Worm (Caenorhabditis elegans) whole organism, midembryonic: Measurements from ENCODE around the gene Y54G11A.1.
"Not testable (repeated sequence)": the region's sequence is repeated elsewhere in the genome, so short reads cannot be mapped to it uniquely, and the experiment has no call there.

ENCODE experiments used
- T22C8.4 ChIP-seq: fragments of 200-800 bp; sonication (Bioruptor generic); IDR thresholded peaks from 2 replicates; pipeline ENCODE4 v1.3.6; 2022; ENCODE audit warnings: missing genetic modification characterization, missing compliant biosample characterization
- cog-1 ChIP-seq: sonication (generic microtip); optimal IDR thresholded peaks from 2 replicates; lab custom pipeline; 2016; ENCODE audit warnings: missing genetic modification characterization, missing compliant biosample characterization
- flt-1 ChIP-seq: fragments of 200-800 bp; sonication (Bioruptor generic); IDR thresholded peaks from 2 replicates; pipeline ENCODE4 v1.3.6; 2022; ENCODE audit warnings: missing genetic modification characterization, missing compliant biosample characterization
- klf-2 ChIP-seq: fragments of 200-800 bp; sonication (Bioruptor generic); conservative IDR thresholded peaks from 2 replicates; pipeline ENCODE4 v1.3.6; 2022; ENCODE audit warnings: missing genetic modification reagents, missing genetic modification characterization, missing compliant biosample characterization
- med-1 ChIP-seq: sonication (generic microtip); optimal IDR thresholded peaks from 2 replicates; lab custom pipeline; 2017; ENCODE audit warnings: missing genetic modification characterization, mild to moderate bottlenecking, missing compliant biosample characterization, antibody characterized with exemption, missing genetic modification reagents; ENCODE audit not compliant: insufficient read depth
- ref-1 ChIP-seq: fragments of 200-800 bp; sonication (Bioruptor generic); conservative IDR thresholded peaks from 2 replicates; pipeline ENCODE4 v1.3.6; 2022; ENCODE audit warnings: missing genetic modification reagents, missing genetic modification characterization, missing compliant biosample characterization
- tab-1 ChIP-seq: fragments of 200-800 bp; sonication (Bioruptor generic); IDR thresholded peaks from 2 replicates; pipeline ENCODE4 v1.3.6; 2022; ENCODE audit warnings: missing genetic modification characterization, missing compliant biosample characterization
- ztf-23 ChIP-seq: fragments of 200-800 bp; sonication (Bioruptor generic); IDR thresholded peaks from 2 replicates; pipeline ENCODE4 v1.3.6; 2022; ENCODE audit warnings: missing genetic modification reagents, missing genetic modification characterization, missing compliant biosample characterization
- ztf-29 ChIP-seq: fragments of 200-800 bp; sonication (Bioruptor generic); IDR thresholded peaks from 2 replicates; pipeline ENCODE4 v1.3.6; 2022; ENCODE audit warnings: missing genetic modification reagents, missing genetic modification characterization, missing compliant biosample characterization

Y54G11A.1 gene

DNA sequence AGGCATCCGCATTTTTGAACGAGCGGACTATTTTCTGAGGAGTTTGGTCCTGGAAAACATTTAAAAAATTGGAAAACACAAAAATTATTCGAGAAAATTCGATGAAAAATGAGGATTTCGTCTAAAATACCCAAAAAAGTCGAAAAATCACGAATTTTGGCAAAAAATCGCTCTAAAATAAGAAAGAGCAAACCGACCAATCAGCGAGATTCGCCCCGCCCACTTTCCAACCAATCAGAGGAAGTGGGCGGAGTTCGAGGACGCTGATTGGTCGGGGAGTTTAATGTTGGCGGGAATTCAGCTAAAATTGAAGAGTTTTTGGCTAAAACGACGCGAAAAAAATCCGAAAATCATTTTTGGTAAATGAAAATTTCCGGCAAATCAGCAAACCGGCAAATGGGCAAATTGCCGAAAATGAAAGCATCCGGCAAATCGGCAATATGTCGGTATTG is at the start of gene Y54G11A.1:
TSS of gene Y54G11A.1 (minus strand) at position 51 of the 452 bp plus-strand sequence.
- TF ChIP-seq ztf-29 (GFP tag; lab: Robert Waterston, UW) (no peak), flt-1 (GFP tag; lab: Robert Waterston, UW) (no peak), med-1 (GFP tag; lab: Kevin White, UChicago) (no peak), ref-1 (GFP tag; lab: Robert Waterston, UW) (no peak), klf-2 (no peak), ztf-23 (no peak), cog-1 (no peak), T22C8.4 (GFP tag; lab: Robert Waterston, UW) (no peak), tab-1 (GFP tag; lab: Robert Waterston, UW) (no peak)

DNA sequence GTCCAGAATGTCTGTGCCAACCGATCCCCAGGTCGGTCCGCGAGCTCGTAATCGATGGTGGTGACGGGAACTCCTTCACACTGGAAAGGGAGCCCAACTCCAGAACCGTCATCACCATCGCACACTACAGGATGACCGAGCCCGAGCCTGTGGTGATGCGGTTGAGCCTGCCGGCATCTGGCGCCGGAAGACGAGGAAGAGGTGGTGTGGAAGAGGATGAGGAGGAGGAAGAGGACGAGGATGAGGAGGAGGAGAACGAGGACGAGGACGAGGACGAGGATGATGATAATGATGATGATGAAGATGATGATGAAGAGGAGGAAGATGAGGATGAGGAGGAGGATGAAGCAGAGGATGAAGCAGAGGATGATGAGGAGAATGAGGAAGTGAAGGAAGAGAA is 49.0 kb upstream of the Y54G11A.1 start, which contains the start of gene Y54G11A.14:
TSS of gene Y54G11A.14 (plus strand) at position 132 of the 400 bp plus-strand sequence.
- TF ChIP-seq ref-1 (GFP tag; lab: Robert Waterston, UW) (no peak), tab-1 (GFP tag; lab: Robert Waterston, UW) (no peak), ztf-23 (no peak), ztf-29 (GFP tag; lab: Robert Waterston, UW) (no peak), cog-1 (no peak), T22C8.4 (GFP tag; lab: Robert Waterston, UW) (no peak), klf-2 (no peak), flt-1 (GFP tag; lab: Robert Waterston, UW) (no peak), med-1 (GFP tag; lab: Kevin White, UChicago) (no peak)

DNA sequence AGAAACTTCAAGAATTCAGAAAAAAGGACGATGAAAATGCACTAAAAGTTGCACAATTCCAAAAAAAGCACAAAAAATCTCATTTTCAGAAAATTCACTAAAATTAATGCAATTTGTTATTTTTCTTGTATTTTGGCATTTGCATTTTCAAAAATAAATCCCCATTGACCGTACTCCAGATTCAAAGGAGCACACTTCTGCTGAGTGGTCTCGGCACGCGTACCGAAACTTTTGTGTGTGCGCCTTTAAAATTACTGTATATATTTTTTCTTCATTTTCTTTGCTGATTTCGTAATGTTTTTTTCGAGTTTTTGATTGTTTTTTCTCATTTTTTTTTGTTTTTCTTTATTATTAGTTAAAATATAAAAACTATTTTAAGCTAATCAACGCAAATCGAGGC is 43.2 kb upstream of the Y54G11A.1 start:
- TF ChIP-seq med-1 (GFP tag; lab: Kevin White, UChicago), result no peak
- no peak for TF ChIP-seq tab-1 (GFP tag; lab: Robert Waterston, UW)
- TF ChIP-seq ztf-29 (GFP tag; lab: Robert Waterston, UW), result no peak
- no peak for TF ChIP-seq T22C8.4 (GFP tag; lab: Robert Waterston, UW)
- TF ChIP-seq flt-1 (GFP tag; lab: Robert Waterston, UW), result no peak
- TF ChIP-seq cog-1, result no peak
- TF ChIP-seq ztf-23, result no peak
- TF ChIP-seq klf-2, result no peak
- no peak for TF ChIP-seq ref-1 (GFP tag; lab: Robert Waterston, UW)

DNA sequence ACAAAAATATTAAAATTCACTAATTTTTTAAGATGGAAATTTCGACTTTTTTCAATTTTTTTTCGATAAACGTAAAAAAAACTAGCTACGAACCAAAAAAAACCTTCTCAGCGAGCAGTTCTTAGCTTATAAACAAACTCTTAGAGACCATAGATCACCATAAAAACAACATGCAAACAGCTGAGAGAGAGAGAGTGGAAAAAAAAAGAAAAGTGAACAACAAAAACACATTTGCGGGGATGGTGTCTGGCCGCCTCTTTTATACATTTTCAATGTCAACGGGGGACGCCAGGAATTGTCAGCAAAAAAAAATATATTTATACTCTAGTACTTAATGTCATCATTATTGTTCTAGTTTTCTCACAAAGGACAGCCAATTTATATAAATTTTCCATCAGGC is 42.5 kb upstream of the Y54G11A.1 start:
- TF ChIP-seq med-1 (GFP tag; lab: Kevin White, UChicago) (no peak), ztf-29 (GFP tag; lab: Robert Waterston, UW) (no peak), ref-1 (GFP tag; lab: Robert Waterston, UW) (no peak)

DNA sequence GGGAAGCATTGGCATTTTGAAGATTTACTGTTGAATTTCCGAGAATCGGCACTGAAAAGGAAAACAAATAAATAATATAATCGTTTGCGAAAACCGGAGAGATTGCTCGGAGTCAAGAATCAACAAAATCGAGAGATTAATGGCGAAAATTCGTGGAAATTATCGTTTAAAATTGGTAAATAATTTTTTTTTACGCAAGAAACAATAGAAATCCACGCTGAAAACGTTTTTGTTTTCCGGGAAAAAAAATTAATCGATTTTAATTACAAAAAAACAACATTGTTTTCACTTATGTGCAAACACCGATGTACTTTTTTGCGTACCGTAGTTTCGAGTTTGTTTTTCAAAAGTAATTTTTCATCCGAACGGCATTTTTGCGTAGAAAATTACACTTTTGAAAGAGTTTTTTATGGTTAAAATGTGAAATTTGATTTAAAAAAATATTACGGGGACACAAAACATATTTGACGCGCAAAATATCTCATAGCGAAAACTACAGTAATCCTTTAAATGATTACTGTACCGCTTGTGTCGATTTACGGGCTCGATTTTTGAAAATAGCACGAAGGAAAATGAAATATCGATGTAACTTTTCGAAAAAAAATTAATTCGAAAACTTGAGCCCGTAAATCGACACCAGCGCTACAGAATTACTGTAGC is 41.9 kb upstream of the Y54G11A.1 start, which contains the start of gene ctl-3:
TSS of gene ctl-3 (minus strand) at position 51 of the 660 bp plus-strand sequence.
- no peak for TF ChIP-seq med-1 (GFP tag; lab: Kevin White, UChicago)
- no peak for TF ChIP-seq T22C8.4 (GFP tag; lab: Robert Waterston, UW)
- no peak for TF ChIP-seq tab-1 (GFP tag; lab: Robert Waterston, UW)
- TF ChIP-seq ztf-23, result no peak
- no peak for TF ChIP-seq flt-1 (GFP tag; lab: Robert Waterston, UW)
- TF ChIP-seq cog-1, result no peak
- TF ChIP-seq klf-2, result no peak
- no peak for TF ChIP-seq ztf-29 (GFP tag; lab: Robert Waterston, UW)
- no peak for TF ChIP-seq ref-1 (GFP tag; lab: Robert Waterston, UW)

DNA sequence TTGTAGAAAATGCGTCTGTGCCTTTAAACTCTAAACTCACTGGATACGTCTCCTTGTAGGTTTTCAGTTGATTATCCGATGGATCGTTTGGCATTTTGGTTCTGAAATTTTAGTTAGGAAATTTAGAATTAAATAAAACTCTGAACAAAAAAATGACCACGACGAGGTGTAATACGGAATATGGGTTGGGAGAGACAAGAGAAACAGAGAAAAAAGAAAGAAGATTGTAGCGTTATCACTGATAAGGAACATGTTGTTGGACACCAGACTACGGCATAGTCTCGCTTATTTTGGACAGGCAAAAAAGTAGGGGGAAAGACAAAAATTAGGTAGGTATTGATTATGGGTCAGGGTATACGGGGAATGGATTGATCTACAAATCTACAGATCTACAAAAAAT is 37.2 kb upstream of the Y54G11A.1 start, which contains the start of gene ctl-1:
TSS of gene ctl-1 (minus strand) at position 101 of the 400 bp plus-strand sequence.
- not testable (repeated sequence) for TF ChIP-seq klf-2; ztf-29 (GFP tag; lab: Robert Waterston, UW); ref-1 (GFP tag; lab: Robert Waterston, UW)

DNA sequence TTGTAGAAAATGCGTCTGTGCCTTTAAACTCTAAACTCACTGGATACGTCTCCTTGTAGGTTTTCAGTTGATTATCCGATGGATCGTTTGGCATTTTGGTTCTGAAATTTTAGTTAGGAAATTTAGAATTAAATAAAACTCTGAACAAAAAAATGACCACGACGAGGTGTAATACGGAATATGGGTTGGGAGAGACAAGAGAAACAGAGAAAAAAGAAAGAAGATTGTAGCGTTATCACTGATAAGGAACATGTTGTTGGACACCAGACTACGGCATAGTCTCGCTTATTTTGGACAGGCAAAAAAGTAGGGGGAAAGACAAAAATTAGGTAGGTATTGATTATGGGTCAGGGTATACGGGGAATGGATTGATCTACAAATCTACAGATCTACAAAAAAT is 32.9 kb upstream of the Y54G11A.1 start, which contains the start of gene ctl-2:
TSS of gene ctl-2 (minus strand) at position 101 of the 400 bp plus-strand sequence.
- TF ChIP-seq klf-2; med-1 (GFP tag; lab: Kevin White, UChicago); ref-1 (GFP tag; lab: Robert Waterston, UW): not testable (repeated sequence)

DNA sequence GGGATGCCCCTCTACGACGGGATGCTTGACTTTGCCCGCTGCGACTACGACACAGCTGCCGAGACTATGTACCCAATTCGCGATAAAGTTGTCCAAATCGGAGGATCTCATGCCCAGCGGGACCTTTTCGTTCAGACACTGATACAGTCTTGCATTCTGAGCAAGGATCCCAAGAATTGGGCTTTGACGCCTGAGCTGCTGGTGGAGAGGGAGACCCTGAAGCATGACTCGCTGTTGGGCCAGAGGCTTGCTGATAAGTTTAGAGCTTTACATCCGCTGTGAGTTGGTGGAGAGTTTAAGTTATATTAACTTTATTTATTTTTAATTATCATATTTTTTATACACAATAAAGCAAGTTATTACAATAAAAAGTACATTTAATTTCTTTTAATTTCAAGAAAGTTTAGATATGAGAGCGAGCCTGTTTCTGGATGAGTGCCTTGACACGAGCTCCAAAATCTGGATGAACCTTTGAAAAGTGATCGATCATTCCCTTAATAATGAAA is 30.3 kb upstream of the Y54G11A.1 start:
- TF ChIP-seq med-1 (GFP tag; lab: Kevin White, UChicago) (no peak), ztf-23 (no peak), cog-1 (no peak), ref-1 (GFP tag; lab: Robert Waterston, UW) (no peak), tab-1 (GFP tag; lab: Robert Waterston, UW) (no peak), flt-1 (GFP tag; lab: Robert Waterston, UW) (no peak), klf-2 (no peak), ztf-29 (GFP tag; lab: Robert Waterston, UW) (no peak), T22C8.4 (GFP tag; lab: Robert Waterston, UW) (no peak)

DNA sequence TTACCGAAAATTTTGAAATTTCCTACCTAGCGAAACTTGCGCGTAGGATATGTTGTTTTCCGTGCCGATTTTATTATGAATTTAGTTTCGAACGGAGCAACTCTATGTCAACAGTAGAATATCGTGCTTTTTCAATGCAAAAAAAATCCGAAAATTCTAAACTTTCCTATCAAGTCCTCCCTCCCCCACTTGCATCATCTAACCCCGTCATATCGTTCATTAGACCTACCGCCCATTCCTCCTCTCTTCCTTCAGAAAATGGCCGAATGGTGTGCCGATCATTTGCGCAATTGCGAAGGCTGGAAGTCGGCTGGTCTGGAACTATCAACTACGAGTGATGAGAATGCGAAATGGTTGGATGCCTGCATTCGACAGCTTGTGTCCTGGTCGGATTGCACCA is 28.1 kb upstream of the Y54G11A.1 start, which contains the start of gene Y54G11A.7:
TSS of gene Y54G11A.7 (plus strand) at position 256 of the 400 bp plus-strand sequence.
- TF ChIP-seq tab-1, ztf-29, ref-1 (GFP tag; lab: Robert Waterston, UW): not testable (repeated sequence)

DNA sequence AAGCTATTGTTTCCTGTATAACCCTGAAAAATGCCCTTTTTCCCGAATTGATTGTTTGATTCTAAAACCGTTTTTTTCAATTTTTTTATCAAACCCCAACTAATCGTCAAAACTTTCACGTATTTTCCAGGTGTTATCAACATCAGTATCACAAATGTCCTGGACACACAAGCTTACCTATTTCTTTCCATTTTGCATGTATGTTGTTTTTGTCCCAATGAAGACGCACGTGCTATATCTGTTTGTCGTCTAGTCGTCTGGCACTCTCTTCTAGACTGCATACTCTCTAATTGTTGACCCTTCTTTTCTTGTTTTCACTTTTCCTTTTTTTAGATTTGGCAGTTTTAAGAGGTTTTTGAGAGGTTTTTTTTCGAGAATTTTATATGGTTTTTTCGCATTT is 27.3 kb upstream of the Y54G11A.1 start:
- TF ChIP-seq tab-1 (GFP tag; lab: Robert Waterston, UW), result no peak
- TF ChIP-seq T22C8.4 (GFP tag; lab: Robert Waterston, UW), result no peak
- no peak for TF ChIP-seq ref-1 (GFP tag; lab: Robert Waterston, UW)
- TF ChIP-seq med-1 (GFP tag; lab: Kevin White, UChicago), result no peak
- no peak for TF ChIP-seq flt-1 (GFP tag; lab: Robert Waterston, UW)
- TF ChIP-seq ztf-29 (GFP tag; lab: Robert Waterston, UW), result no peak
